Worm (Caenorhabditis elegans) whole organism, midembryonic: Measurements from ENCODE around the gene F09C6.13.

ENCODE experiments used
- T22C8.4 ChIP-seq: fragments of 200-800 bp; sonication (Bioruptor generic); IDR thresholded peaks from 2 replicates; pipeline ENCODE4 v1.3.6; 2022; ENCODE audit warnings: missing genetic modification characterization, missing compliant biosample characterization
- cog-1 ChIP-seq: sonication (generic microtip); optimal IDR thresholded peaks from 2 replicates; lab custom pipeline; 2016; ENCODE audit warnings: missing genetic modification characterization, missing compliant biosample characterization
- flt-1 ChIP-seq: fragments of 200-800 bp; sonication (Bioruptor generic); IDR thresholded peaks from 2 replicates; pipeline ENCODE4 v1.3.6; 2022; ENCODE audit warnings: missing genetic modification characterization, missing compliant biosample characterization
- klf-2 ChIP-seq: fragments of 200-800 bp; sonication (Bioruptor generic); conservative IDR thresholded peaks from 2 replicates; pipeline ENCODE4 v1.3.6; 2022; ENCODE audit warnings: missing genetic modification reagents, missing genetic modification characterization, missing compliant biosample characterization
- med-1 ChIP-seq: sonication (generic microtip); optimal IDR thresholded peaks from 2 replicates; lab custom pipeline; 2017; ENCODE audit warnings: missing genetic modification characterization, mild to moderate bottlenecking, missing compliant biosample characterization, antibody characterized with exemption, missing genetic modification reagents; ENCODE audit not compliant: insufficient read depth
- ref-1 ChIP-seq: fragments of 200-800 bp; sonication (Bioruptor generic); conservative IDR thresholded peaks from 2 replicates; pipeline ENCODE4 v1.3.6; 2022; ENCODE audit warnings: missing genetic modification reagents, missing genetic modification characterization, missing compliant biosample characterization
- ztf-23 ChIP-seq: fragments of 200-800 bp; sonication (Bioruptor generic); IDR thresholded peaks from 2 replicates; pipeline ENCODE4 v1.3.6; 2022; ENCODE audit warnings: missing genetic modification reagents, missing genetic modification characterization, missing compliant biosample characterization
- ztf-29 ChIP-seq: fragments of 200-800 bp; sonication (Bioruptor generic); IDR thresholded peaks from 2 replicates; pipeline ENCODE4 v1.3.6; 2022; ENCODE audit warnings: missing genetic modification reagents, missing genetic modification characterization, missing compliant biosample characterization

ce11 chrV:16873642-16874041, 11.2 kb upstream of the F09C6.13 start, which contains the start of gene srw-23:
- TF ChIP-seq flt-1 (GFP tag; lab: Robert Waterston, UW) (no peak), ref-1 (GFP tag; lab: Robert Waterston, UW) (no peak), T22C8.4 (GFP tag; lab: Robert Waterston, UW) (no peak), cog-1 (tag; lab: Kevin White, UChicago) (no peak), klf-2 (GFP tag; lab: Robert Waterston, UW) (no peak), med-1 (GFP tag; lab: Kevin White, UChicago) (no peak), ztf-29 (no peak), ztf-23 (GFP tag; lab: Robert Waterston, UW) (no peak)
